Fruit fly (Drosophila melanogaster): ENCODE data around the gene CG13028.
"Not testable (repeated sequence)": the region's sequence is repeated elsewhere in the genome, so short reads cannot be mapped to it uniquely, and the experiment has no call there.

Gene CG13028

dm6 chr3L:16936689-16937088, 13.6 kb downstream of the CG13028 start:
- TF ChIP-seq Dll (optimal IDR thresholded peaks at IDR 0.05) (no peak), pan (optimal IDR thresholded peaks at IDR 0.05) (no peak), usp (GFP tag; optimal IDR thresholded peaks at IDR 0.05) (no peak), EcR (GFP tag; optimal IDR thresholded peaks at IDR 0.05) (no peak), CG8478 (optimal IDR thresholded peaks at IDR 0.05) (no peak), psq (optimal IDR thresholded peaks at IDR 0.05) (no peak)

dm6 chr3L:16938852-16939251, 15.8 kb downstream of the CG13028 start, which contains the start of gene CG13022:
CG13022 (minus strand) TSS chr3L:16938952.
- no peak for TF ChIP-seq usp (GFP tag; optimal IDR thresholded peaks at IDR 0.05)
- TF ChIP-seq EcR (GFP tag; optimal IDR thresholded peaks at IDR 0.05) = no peak
- no peak for TF ChIP-seq psq (optimal IDR thresholded peaks at IDR 0.05)
- TF ChIP-seq CG8478 (optimal IDR thresholded peaks at IDR 0.05) = no peak
- TF ChIP-seq Dll (optimal IDR thresholded peaks at IDR 0.05) = no peak
- TF ChIP-seq pan (optimal IDR thresholded peaks at IDR 0.05) = no peak

dm6 chr3L:16941319-16941718, 18.3 kb downstream of the CG13028 start:
- TF ChIP-seq EcR (GFP tag; optimal IDR thresholded peaks at IDR 0.05) (no peak), CG8478 (optimal IDR thresholded peaks at IDR 0.05) (no peak), Dll (optimal IDR thresholded peaks at IDR 0.05) (no peak), usp (GFP tag; optimal IDR thresholded peaks at IDR 0.05) (no peak), pan (optimal IDR thresholded peaks at IDR 0.05) (no peak), psq (optimal IDR thresholded peaks at IDR 0.05) (no peak)

dm6 chr3L:16944061-16944460, 21.0 kb downstream of the CG13028 start, which contains the start of gene Obp73a:
Obp73a (plus strand) TSS chr3L:16944361.
- TF ChIP-seq Dll (optimal IDR thresholded peaks at IDR 0.05) (no peak), usp (GFP tag; optimal IDR thresholded peaks at IDR 0.05) (no peak), CG8478 (optimal IDR thresholded peaks at IDR 0.05) (no peak), pan (optimal IDR thresholded peaks at IDR 0.05) (no peak), EcR (GFP tag; optimal IDR thresholded peaks at IDR 0.05) (no peak), psq (optimal IDR thresholded peaks at IDR 0.05) (no peak)

- TF ChIP-seq CG8478 (optimal IDR thresholded peaks at IDR 0.05); Dll (optimal IDR thresholded peaks at IDR 0.05); EcR (GFP tag; optimal IDR thresholded peaks at IDR 0.05): not testable (repeated sequence)
Measured at dm6 chr3L:16954522-16954921, 31.5 kb downstream of the CG13028 start, which contains the start of gene Ogdh. Ogdh (plus strand) TSS chr3L:16954822.

- TF ChIP-seq psq (optimal IDR thresholded peaks at IDR 0.05) = no peak
- TF ChIP-seq EcR (GFP tag; optimal IDR thresholded peaks at IDR 0.05) = no peak
- TF ChIP-seq usp (GFP tag; optimal IDR thresholded peaks at IDR 0.05) = no peak
- TF ChIP-seq Dll (optimal IDR thresholded peaks at IDR 0.05) = no peak
Measured at dm6 chr3L:16955219-16956002, 32.4 kb downstream of the CG13028 start.

- TF ChIP-seq psq (optimal IDR thresholded peaks at IDR 0.05) (no peak), pan (optimal IDR thresholded peaks at IDR 0.05) (no peak), EcR (GFP tag; optimal IDR thresholded peaks at IDR 0.05) (no peak), Dll (optimal IDR thresholded peaks at IDR 0.05) (no peak), CG8478 (optimal IDR thresholded peaks at IDR 0.05) (no peak), usp (GFP tag; optimal IDR thresholded peaks at IDR 0.05) (no peak)
Measured at dm6 chr3L:16956003-16956767, 33.1 kb downstream of the CG13028 start.

dm6 chr3L:16956768-16957533, 33.9 kb downstream of the CG13028 start:
- TF ChIP-seq usp (GFP tag; optimal IDR thresholded peaks at IDR 0.05) (no peak), pan (optimal IDR thresholded peaks at IDR 0.05) (no peak)

dm6 chr3L:16957534-16958396, 34.7 kb downstream of the CG13028 start, which contains the start of gene Cpr73D:
Cpr73D (minus strand) TSS chr3L:16957689.
- TF ChIP-seq CG8478 (optimal IDR thresholded peaks at IDR 0.05) (no peak), psq (optimal IDR thresholded peaks at IDR 0.05) (no peak), pan (optimal IDR thresholded peaks at IDR 0.05) (no peak), EcR (GFP tag; optimal IDR thresholded peaks at IDR 0.05) (no peak), usp (GFP tag; optimal IDR thresholded peaks at IDR 0.05) (no peak), Dll (optimal IDR thresholded peaks at IDR 0.05) (no peak)

- TF ChIP-seq CG8478 (optimal IDR thresholded peaks at IDR 0.05) = no peak
- no peak for TF ChIP-seq Dll (optimal IDR thresholded peaks at IDR 0.05)
- no peak for TF ChIP-seq EcR (GFP tag; optimal IDR thresholded peaks at IDR 0.05)
Measured at dm6 chr3L:16958397-16959080, 35.5 kb downstream of the CG13028 start.

All from whole organism.